Worm (Caenorhabditis elegans) whole organism, mixed stage, embryonic: Measurements from ENCODE around the gene sul-2.

ENCODE experiments used
- M03D4.4 ChIP-seq: sonication (generic microtip); optimal IDR thresholded peaks from 2 replicates; lab custom pipeline; 2017; ENCODE audit warnings: mild to moderate bottlenecking, missing genetic modification characterization, missing compliant biosample characterization
- ceh-43 ChIP-seq: fragments of 200-800 bp; sonication (Bioruptor generic); optimal IDR thresholded peaks from 2 replicates; lab custom pipeline; 2018; ENCODE audit warnings: mild to moderate bottlenecking, missing genetic modification characterization, moderate library complexity, missing compliant biosample characterization
- ceh-83 ChIP-seq: fragments of 200-800 bp; sonication (Bioruptor generic); optimal IDR thresholded peaks from 2 replicates; lab custom pipeline; 2018; ENCODE audit warnings: mild to moderate bottlenecking, missing genetic modification characterization, missing compliant biosample characterization
- cnd-1 ChIP-seq: fragments of 200-800 bp; sonication (Bioruptor generic); optimal IDR thresholded peaks from 2 replicates; lab custom pipeline; 2018; ENCODE audit warnings: mild to moderate bottlenecking, missing genetic modification characterization, missing compliant biosample characterization
- drap-1 ChIP-seq: fragments of 200-800 bp; sonication (Bioruptor generic); optimal IDR thresholded peaks from 3 replicates; lab custom pipeline; 2018; ENCODE audit warnings: mild to moderate bottlenecking, missing genetic modification characterization, missing compliant biosample characterization
- elt-3 ChIP-seq: fragments of 150-350 bp; optimal IDR thresholded peaks from 2 replicates; lab custom pipeline; 2014; ENCODE audit warnings: missing biosample characterization, missing genetic modification characterization
- flh-1 ChIP-seq: fragments of 200-800 bp; sonication (Bioruptor generic); optimal IDR thresholded peaks from 2 replicates; lab custom pipeline; 2018; ENCODE audit warnings: mild to moderate bottlenecking, missing genetic modification characterization, moderate library complexity, missing compliant biosample characterization
- hlh-1 ChIP-seq: fragments of 150-350 bp; optimal IDR thresholded peaks from 2 replicates; lab custom pipeline; 2014; ENCODE audit warnings: missing biosample characterization, missing genetic modification reagents, missing genetic modification characterization
- lin-13 ChIP-seq: fragments of 150-350 bp; optimal IDR thresholded peaks from 2 replicates; lab custom pipeline; 2014; ENCODE audit warnings: missing biosample characterization, missing genetic modification characterization
- lin-32 ChIP-seq: fragments of 200-800 bp; sonication (Bioruptor generic); optimal IDR thresholded peaks from 2 replicates; lab custom pipeline; 2018; ENCODE audit warnings: mild to moderate bottlenecking, missing genetic modification characterization, missing compliant biosample characterization
- lsy-2 ChIP-seq: fragments of 150-350 bp; optimal IDR thresholded peaks from 2 replicates; lab custom pipeline; 2014; ENCODE audit warnings: missing biosample characterization, missing genetic modification characterization
- mab-5 ChIP-seq: fragments of 150-350 bp; optimal IDR thresholded peaks from 2 replicates; lab custom pipeline; 2014; ENCODE audit warnings: missing biosample characterization, missing genetic modification characterization
- mep-1 ChIP-seq: fragments of 150-350 bp; optimal IDR thresholded peaks from 2 replicates; lab custom pipeline; 2017; ENCODE audit warnings: missing biosample characterization, missing genetic modification reagents, missing genetic modification characterization, inconsistent platforms
- mls-2 ChIP-seq: sonication (generic microtip); optimal IDR thresholded peaks from 2 replicates; lab custom pipeline; 2016; ENCODE audit warnings: mild to moderate bottlenecking, missing genetic modification characterization, moderate library complexity, missing compliant biosample characterization
- nhr-12 ChIP-seq: fragments of 150-350 bp; optimal IDR thresholded peaks from 2 replicates; lab custom pipeline; 2014; ENCODE audit warnings: missing biosample characterization, missing genetic modification characterization
- nhr-2 ChIP-seq: fragments of 150-350 bp; optimal IDR thresholded peaks from 2 replicates; lab custom pipeline; 2014; ENCODE audit warnings: missing biosample characterization, missing genetic modification characterization
- nhr-237 ChIP-seq: fragments of 150-350 bp; optimal IDR thresholded peaks from 2 replicates; lab custom pipeline; 2014; ENCODE audit warnings: missing biosample characterization, missing genetic modification characterization
- nhr-28 ChIP-seq: fragments of 150-350 bp; optimal IDR thresholded peaks from 2 replicates; lab custom pipeline; 2014; ENCODE audit warnings: missing biosample characterization, missing genetic modification characterization
- pha-4 ChIP-seq: fragments of 150-350 bp; optimal IDR thresholded peaks from 2 replicates; lab custom pipeline; 2018; ENCODE audit warnings: missing biosample characterization, missing genetic modification reagents, missing genetic modification characterization
- sem-2 ChIP-seq: fragments of 200-800 bp; sonication (Bioruptor generic); optimal IDR thresholded peaks from 2 replicates; lab custom pipeline; 2018; ENCODE audit warnings: mild to moderate bottlenecking, missing genetic modification characterization, missing compliant biosample characterization
- snpc-4 ChIP-seq: fragments of 150-350 bp; optimal IDR thresholded peaks from 2 replicates; lab custom pipeline; 2014; ENCODE audit warnings: missing biosample characterization, missing genetic modification characterization
- sptf-1 ChIP-seq: sonication (generic microtip); optimal IDR thresholded peaks from 2 replicates; lab custom pipeline; 2017; ENCODE audit warnings: mild to moderate bottlenecking, missing genetic modification characterization, moderate library complexity, missing compliant biosample characterization
- tbx-8 ChIP-seq: fragments of 200-800 bp; sonication (Bioruptor generic); optimal IDR thresholded peaks from 2 replicates; lab custom pipeline; 2018; ENCODE audit warnings: mild to moderate bottlenecking, missing genetic modification characterization, moderate library complexity, missing compliant biosample characterization
- unc-120 ChIP-seq: sonication (generic microtip); optimal IDR thresholded peaks from 2 replicates; lab custom pipeline; 2017; ENCODE audit warnings: missing genetic modification characterization, missing compliant biosample characterization; ENCODE audit not compliant: poor library complexity, severe bottlenecking
- unc-39 ChIP-seq: fragments of 150-350 bp; optimal IDR thresholded peaks from 2 replicates; lab custom pipeline; 2014; ENCODE audit warnings: missing biosample characterization, missing genetic modification characterization
- unc-62 ChIP-seq: fragments of 150-350 bp; optimal IDR thresholded peaks from 2 replicates; lab custom pipeline; 2014; ENCODE audit warnings: missing biosample characterization, missing genetic modification reagents, missing genetic modification characterization
- ztf-11 ChIP-seq: fragments of 150-350 bp; optimal IDR thresholded peaks from 2 replicates; lab custom pipeline; 2014; ENCODE audit warnings: missing biosample characterization, missing genetic modification characterization

Gene sul-2

ce11 chrV:8190430-8190829 is 32.9 kb downstream of the sul-2 start, which contains the start of gene F20D6.1:
F20D6.1 (plus strand) TSS chrV:8190730.
- TF ChIP-seq ceh-83 (GFP tag; lab: Kevin White, UChicago): no peak
- no peak for TF ChIP-seq lsy-2 (tag; lab: Kevin White, UChicago)
- no peak for TF ChIP-seq M03D4.4
- no peak for TF ChIP-seq unc-62 (GFP tag; lab: Kevin White, UChicago)
- TF ChIP-seq lin-32 (GFP tag; lab: Kevin White, UChicago): no peak
- TF ChIP-seq elt-3: no peak
- no peak for TF ChIP-seq mep-1 (tag; lab: Kevin White, UChicago)
- TF ChIP-seq flh-1 (GFP tag; lab: Kevin White, UChicago): no peak
- no peak for TF ChIP-seq drap-1 (GFP tag; lab: Kevin White, UChicago)
- TF ChIP-seq snpc-4 (tag; lab: Kevin White, UChicago): no peak
- no peak for TF ChIP-seq pha-4 (tag; lab: Kevin White, UChicago)
- no peak for TF ChIP-seq hlh-1 (tag; lab: Kevin White, UChicago)
- TF ChIP-seq mls-2 (tag; lab: Kevin White, UChicago): no peak

DNA sequence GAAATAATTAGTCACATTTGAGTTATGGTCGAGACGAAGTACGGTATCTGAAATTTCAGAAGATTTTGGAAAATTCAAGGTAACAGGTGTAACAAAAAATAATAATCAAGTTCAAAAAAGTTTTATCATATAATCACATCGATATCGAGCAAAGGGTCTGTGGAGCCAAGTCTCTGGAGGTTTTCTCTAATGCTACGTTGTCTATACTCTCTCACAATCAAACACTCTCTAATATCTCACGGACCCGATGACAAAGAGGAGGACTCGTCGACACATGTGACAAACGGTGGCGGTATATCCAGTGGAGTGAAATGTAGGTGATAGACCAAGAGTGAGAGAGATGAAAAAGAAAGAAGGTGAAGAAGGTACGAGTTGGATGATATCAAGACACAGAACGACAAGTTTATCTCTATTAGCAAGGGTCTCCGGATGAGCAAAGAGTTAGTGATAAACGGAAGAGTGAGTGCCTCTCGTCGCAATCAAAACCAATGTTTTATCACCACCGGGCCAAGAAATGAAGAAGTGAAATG is 38.4 kb downstream of the sul-2 start, which contains the start of gene F20D6.10:
F20D6.10 (minus strand) TSS at position 51 of the 530 bp plus-strand sequence.
- peak; percentile 77 for TF ChIP-seq unc-62 (GFP tag; lab: Kevin White, UChicago)
- TF ChIP-seq ceh-83 (GFP tag; lab: Kevin White, UChicago): no peak
- TF ChIP-seq unc-120 (tag; lab: Kevin White, UChicago): peak; percentile 62
- TF ChIP-seq sem-2 (GFP tag; lab: Kevin White, UChicago): no peak
- no peak for TF ChIP-seq cnd-1
- TF ChIP-seq mep-1 (tag; lab: Kevin White, UChicago): no peak
- no peak for TF ChIP-seq drap-1 (GFP tag; lab: Kevin White, UChicago)
- TF ChIP-seq ztf-11: no peak
- TF ChIP-seq unc-39 (tag; lab: Kevin White, UChicago): no peak
- no peak for TF ChIP-seq nhr-237 (tag; lab: Kevin White, UChicago)
- no peak for TF ChIP-seq tbx-8 (GFP tag; lab: Kevin White, UChicago)
- TF ChIP-seq sptf-1 (tag; lab: Kevin White, UChicago): no peak
- TF ChIP-seq mab-5 (tag; lab: Kevin White, UChicago): no peak
- TF ChIP-seq hlh-1 (tag; lab: Kevin White, UChicago): peak; percentile 91

DNA sequence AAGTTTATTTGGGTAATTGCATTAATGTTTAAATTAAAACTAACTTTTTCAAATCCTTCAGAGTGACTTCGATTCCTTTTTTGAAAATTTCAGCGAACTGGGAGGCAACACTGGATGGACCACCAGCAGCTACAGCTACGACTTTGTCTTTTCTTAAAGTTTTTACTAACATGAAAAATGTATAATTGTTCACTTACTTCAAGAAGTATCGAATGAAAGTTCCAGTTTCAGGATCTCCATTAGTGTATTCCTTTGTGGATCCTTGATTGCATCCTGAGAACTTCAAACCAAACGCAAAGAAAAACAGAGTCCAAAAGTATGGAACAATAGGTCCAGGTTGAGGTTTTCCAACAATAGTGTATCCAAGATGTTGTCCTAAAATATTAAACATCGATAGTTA is 39.4 kb downstream of the sul-2 start:
- TF ChIP-seq elt-3: no peak
- no peak for TF ChIP-seq nhr-2 (tag; lab: Kevin White, UChicago)
- TF ChIP-seq ceh-43 (GFP tag; lab: Kevin White, UChicago): no peak
- TF ChIP-seq mab-5 (tag; lab: Kevin White, UChicago): no peak
- TF ChIP-seq sem-2 (GFP tag; lab: Kevin White, UChicago): no peak
- TF ChIP-seq M03D4.4: no peak
- TF ChIP-seq ztf-11: no peak
- no peak for TF ChIP-seq unc-120 (tag; lab: Kevin White, UChicago)
- no peak for TF ChIP-seq nhr-28 (tag; lab: Kevin White, UChicago)
- TF ChIP-seq pha-4 (tag; lab: Kevin White, UChicago): no peak
- no peak for TF ChIP-seq unc-62 (GFP tag; lab: Kevin White, UChicago)
- no peak for TF ChIP-seq unc-39 (tag; lab: Kevin White, UChicago)
- no peak for TF ChIP-seq lsy-2 (tag; lab: Kevin White, UChicago)
- no peak for TF ChIP-seq lin-13 (tag; lab: Kevin White, UChicago)
- no peak for TF ChIP-seq flh-1 (GFP tag; lab: Kevin White, UChicago)
- no peak for TF ChIP-seq nhr-12 (tag; lab: Kevin White, UChicago)
- TF ChIP-seq ceh-83 (GFP tag; lab: Kevin White, UChicago): no peak
- TF ChIP-seq, all 35 proteins: peak for 0

DNA sequence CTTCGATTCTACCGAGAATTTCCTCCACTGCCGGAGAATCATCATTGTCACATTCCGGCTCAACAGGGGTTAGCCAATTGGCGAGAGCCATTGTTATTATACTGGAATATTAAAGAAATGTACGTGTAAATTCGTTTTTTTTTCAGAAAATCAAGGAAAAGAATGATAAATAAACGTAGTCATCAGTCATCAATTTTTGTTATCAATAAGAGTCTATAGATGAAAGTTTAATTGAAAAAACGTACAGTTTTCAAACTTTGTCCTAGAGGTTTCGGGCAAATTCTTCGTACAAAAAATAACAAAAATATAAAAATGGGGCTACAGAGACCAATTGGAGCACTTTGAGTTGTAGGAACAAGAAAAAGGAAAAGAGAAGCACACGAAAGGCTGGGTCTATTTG is 41.4 kb downstream of the sul-2 start, which contains the start of gene F20D6.11:
F20D6.11 (minus strand) TSS at position 101 of the 400 bp plus-strand sequence.
- TF ChIP-seq flh-1 (GFP tag; lab: Kevin White, UChicago): no peak

- TF ChIP-seq lin-13 (tag; lab: Kevin White, UChicago): no peak
- TF ChIP-seq unc-62 (GFP tag; lab: Kevin White, UChicago): peak; percentile 68
Measured at ce11 chrV:8201229-8201858, 43.8 kb downstream of the sul-2 start, which contains the start of gene cri-2. cri-2 (plus strand) TSS chrV:8201808.
